Worm (Caenorhabditis elegans) whole organism, mixed stage, embryonic: ENCODE results near the gene clec-150.

Source experiments
- M03D4.4 ChIP-seq: sonication (generic microtip); optimal IDR thresholded peaks from 2 replicates; lab custom pipeline; 2017; ENCODE audit warnings: mild to moderate bottlenecking, missing genetic modification characterization, missing compliant biosample characterization
- bed-3 ChIP-seq: fragments of 200-800 bp; sonication (Bioruptor generic); optimal IDR thresholded peaks from 3 replicates; lab custom pipeline; 2018; ENCODE audit warnings: mild to moderate bottlenecking, missing genetic modification characterization, moderate library complexity, missing compliant biosample characterization
- ceh-39 ChIP-seq: fragments of 150-350 bp; optimal IDR thresholded peaks from 2 replicates; lab custom pipeline; 2014; ENCODE audit warnings: missing biosample characterization, missing genetic modification characterization
- ceh-43 ChIP-seq: fragments of 200-800 bp; sonication (Bioruptor generic); optimal IDR thresholded peaks from 2 replicates; lab custom pipeline; 2018; ENCODE audit warnings: mild to moderate bottlenecking, missing genetic modification characterization, moderate library complexity, missing compliant biosample characterization
- ceh-83 ChIP-seq: fragments of 200-800 bp; sonication (Bioruptor generic); optimal IDR thresholded peaks from 2 replicates; lab custom pipeline; 2018; ENCODE audit warnings: mild to moderate bottlenecking, missing genetic modification characterization, missing compliant biosample characterization
- ces-1 ChIP-seq: fragments of 150-350 bp; optimal IDR thresholded peaks from 2 replicates; lab custom pipeline; 2014; ENCODE audit warnings: missing biosample characterization, missing genetic modification reagents, missing genetic modification characterization
- drap-1 ChIP-seq: fragments of 200-800 bp; sonication (Bioruptor generic); optimal IDR thresholded peaks from 3 replicates; lab custom pipeline; 2018; ENCODE audit warnings: mild to moderate bottlenecking, missing genetic modification characterization, missing compliant biosample characterization
- elt-1 ChIP-seq: sonication (generic microtip); optimal IDR thresholded peaks from 2 replicates; lab custom pipeline; 2017; ENCODE audit warnings: missing genetic modification characterization, mild to moderate bottlenecking, missing compliant biosample characterization, antibody characterized with exemption, moderate library complexity, borderline replicate concordance; ENCODE audit not compliant: insufficient read depth
- elt-3 ChIP-seq: fragments of 150-350 bp; optimal IDR thresholded peaks from 2 replicates; lab custom pipeline; 2014; ENCODE audit warnings: missing biosample characterization, missing genetic modification characterization
- flh-1 ChIP-seq: fragments of 200-800 bp; sonication (Bioruptor generic); optimal IDR thresholded peaks from 2 replicates; lab custom pipeline; 2018; ENCODE audit warnings: mild to moderate bottlenecking, missing genetic modification characterization, moderate library complexity, missing compliant biosample characterization
- ham-2 ChIP-seq: fragments of 200-800 bp; sonication (Bioruptor generic); optimal IDR thresholded peaks from 2 replicates; lab custom pipeline; 2018; ENCODE audit warnings: mild to moderate bottlenecking, missing genetic modification characterization, missing compliant biosample characterization
- hlh-1 ChIP-seq: fragments of 150-350 bp; optimal IDR thresholded peaks from 2 replicates; lab custom pipeline; 2014; ENCODE audit warnings: missing biosample characterization, missing genetic modification reagents, missing genetic modification characterization
- lin-13 ChIP-seq: fragments of 150-350 bp; optimal IDR thresholded peaks from 2 replicates; lab custom pipeline; 2014; ENCODE audit warnings: missing biosample characterization, missing genetic modification characterization
- lin-32 ChIP-seq: fragments of 200-800 bp; sonication (Bioruptor generic); optimal IDR thresholded peaks from 2 replicates; lab custom pipeline; 2018; ENCODE audit warnings: mild to moderate bottlenecking, missing genetic modification characterization, missing compliant biosample characterization
- lsy-2 ChIP-seq: fragments of 150-350 bp; optimal IDR thresholded peaks from 2 replicates; lab custom pipeline; 2014; ENCODE audit warnings: missing biosample characterization, missing genetic modification characterization
- mep-1 ChIP-seq: fragments of 150-350 bp; optimal IDR thresholded peaks from 2 replicates; lab custom pipeline; 2017; ENCODE audit warnings: missing biosample characterization, missing genetic modification reagents, missing genetic modification characterization, inconsistent platforms
- mls-2 ChIP-seq: sonication (generic microtip); optimal IDR thresholded peaks from 2 replicates; lab custom pipeline; 2016; ENCODE audit warnings: mild to moderate bottlenecking, missing genetic modification characterization, moderate library complexity, missing compliant biosample characterization
- nhr-12 ChIP-seq: fragments of 150-350 bp; optimal IDR thresholded peaks from 2 replicates; lab custom pipeline; 2014; ENCODE audit warnings: missing biosample characterization, missing genetic modification characterization
- nhr-2 ChIP-seq: fragments of 150-350 bp; optimal IDR thresholded peaks from 2 replicates; lab custom pipeline; 2014; ENCODE audit warnings: missing biosample characterization, missing genetic modification characterization
- nhr-28 ChIP-seq: fragments of 150-350 bp; optimal IDR thresholded peaks from 2 replicates; lab custom pipeline; 2014; ENCODE audit warnings: missing biosample characterization, missing genetic modification characterization
- nhr-76 ChIP-seq: sonication (generic microtip); optimal IDR thresholded peaks from 2 replicates; lab custom pipeline; 2017; ENCODE audit warnings: missing biosample characterization, missing genetic modification characterization
- pha-4 ChIP-seq: fragments of 150-350 bp; optimal IDR thresholded peaks from 2 replicates; lab custom pipeline; 2018; ENCODE audit warnings: missing biosample characterization, missing genetic modification reagents, missing genetic modification characterization
- sem-2 ChIP-seq: fragments of 200-800 bp; sonication (Bioruptor generic); optimal IDR thresholded peaks from 2 replicates; lab custom pipeline; 2018; ENCODE audit warnings: mild to moderate bottlenecking, missing genetic modification characterization, missing compliant biosample characterization
- sptf-1 ChIP-seq: sonication (generic microtip); optimal IDR thresholded peaks from 2 replicates; lab custom pipeline; 2017; ENCODE audit warnings: mild to moderate bottlenecking, missing genetic modification characterization, moderate library complexity, missing compliant biosample characterization
- tbx-8 ChIP-seq: fragments of 200-800 bp; sonication (Bioruptor generic); optimal IDR thresholded peaks from 2 replicates; lab custom pipeline; 2018; ENCODE audit warnings: mild to moderate bottlenecking, missing genetic modification characterization, moderate library complexity, missing compliant biosample characterization
- unc-120 ChIP-seq: sonication (generic microtip); optimal IDR thresholded peaks from 2 replicates; lab custom pipeline; 2017; ENCODE audit warnings: missing genetic modification characterization, missing compliant biosample characterization; ENCODE audit not compliant: poor library complexity, severe bottlenecking
- unc-39 ChIP-seq: fragments of 150-350 bp; optimal IDR thresholded peaks from 2 replicates; lab custom pipeline; 2014; ENCODE audit warnings: missing biosample characterization, missing genetic modification characterization
- unc-62 ChIP-seq: fragments of 150-350 bp; optimal IDR thresholded peaks from 2 replicates; lab custom pipeline; 2014; ENCODE audit warnings: missing biosample characterization, missing genetic modification reagents, missing genetic modification characterization
- zip-8 ChIP-seq: fragments of 150-350 bp; optimal IDR thresholded peaks from 2 replicates; lab custom pipeline; 2014; ENCODE audit warnings: missing biosample characterization, missing genetic modification characterization
- ztf-11 ChIP-seq: fragments of 150-350 bp; optimal IDR thresholded peaks from 2 replicates; lab custom pipeline; 2014; ENCODE audit warnings: missing biosample characterization, missing genetic modification characterization

clec-150 gene

DNA sequence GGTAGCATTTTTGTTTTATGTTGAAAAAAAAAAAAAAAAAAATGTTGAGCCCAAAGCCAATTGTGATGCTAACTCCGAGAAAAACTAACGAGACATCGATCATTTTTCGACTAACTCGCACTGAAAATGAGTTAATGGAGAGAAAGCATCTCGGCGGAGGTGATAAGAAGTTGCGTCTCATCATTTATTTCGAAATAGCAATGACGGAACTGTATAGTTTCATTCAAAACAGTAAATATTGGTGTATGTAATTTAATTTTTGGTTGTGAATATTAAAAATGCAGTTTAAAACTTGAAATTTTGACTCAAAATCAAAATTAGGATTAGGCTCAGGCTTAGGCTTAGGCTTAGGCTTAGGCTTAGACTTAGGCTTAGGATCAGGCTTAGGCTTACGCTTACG, 23.8 kb downstream of the clec-150 start, which contains the start of gene clc-25:
Gene clc-25, minus strand, starts transcription at position 101 of the 400 bp plus-strand sequence.
- TF ChIP-seq ztf-11 (tag; lab: Kevin White, UChicago) (no peak), pha-4 (tag; lab: Kevin White, UChicago) (no peak), ceh-83 (GFP tag; lab: Kevin White, UChicago) (no peak), bed-3 (GFP tag; lab: Kevin White, UChicago) (no peak), nhr-28 (tag; lab: Kevin White, UChicago) (no peak), ces-1 (no peak), elt-3 (no peak), unc-62 (GFP tag; lab: Kevin White, UChicago) (no peak), lin-32 (GFP tag; lab: Kevin White, UChicago) (no peak), nhr-76 (tag; lab: Kevin White, UChicago) (no peak), mls-2 (tag; lab: Kevin White, UChicago) (no peak), ceh-39 (no peak), unc-120 (tag; lab: Kevin White, UChicago) (no peak), ceh-43 (GFP tag; lab: Kevin White, UChicago) (no peak), sem-2 (GFP tag; lab: Kevin White, UChicago) (no peak)

DNA sequence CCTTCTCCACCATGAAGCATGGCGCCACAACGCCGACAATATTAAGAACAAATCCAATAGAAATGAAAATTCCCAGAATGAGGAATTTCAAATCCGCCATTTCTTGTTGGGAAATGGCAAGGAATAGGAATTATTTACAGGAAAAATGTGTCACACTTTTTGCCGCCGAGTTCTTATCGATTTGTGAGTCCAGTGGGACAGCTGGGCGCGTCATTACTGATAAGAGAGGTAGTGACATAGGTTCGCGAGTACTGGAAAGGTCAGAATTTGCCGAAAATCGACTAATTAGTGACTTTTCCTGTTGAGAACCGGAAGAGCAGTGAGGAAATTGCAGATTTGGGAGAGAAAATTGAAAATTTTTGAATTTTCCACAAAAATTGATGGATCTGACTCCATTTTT, 25.7 kb downstream of the clec-150 start:
- TF ChIP-seq sptf-1 (tag; lab: Kevin White, UChicago), result no peak
- TF ChIP-seq unc-120 (tag; lab: Kevin White, UChicago), result no peak
- TF ChIP-seq, all 35 proteins: peak for 0

DNA sequence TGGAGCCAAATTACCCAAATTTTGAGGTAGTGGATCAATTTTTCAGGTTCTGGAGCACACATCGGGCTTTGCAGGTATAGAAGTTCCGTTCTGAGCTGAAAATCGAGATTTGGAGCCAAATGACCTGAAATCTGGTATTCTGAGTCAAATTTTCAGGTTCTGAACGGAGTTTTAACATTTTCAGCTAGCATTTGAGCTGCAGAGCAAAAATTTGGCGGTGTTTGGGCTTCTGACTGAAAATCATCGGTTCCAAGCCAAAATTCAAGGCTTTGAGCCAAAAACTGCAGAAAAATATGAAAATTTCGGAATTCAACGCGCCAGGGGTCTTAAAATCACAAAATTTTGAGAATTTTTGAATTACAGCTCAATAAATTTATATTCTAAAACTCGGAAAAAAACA, 28.5 kb downstream of the clec-150 start, which contains the start of the genes clc-26 and E_BE45912.2:
Gene clc-26, minus strand, starts transcription at position 101 of the 400 bp plus-strand sequence.
Gene E_BE45912.2, minus strand, starts transcription at position 139 of the 400 bp plus-strand sequence.
- no peak for TF ChIP-seq sem-2 (GFP tag; lab: Kevin White, UChicago)
- no peak for TF ChIP-seq unc-120 (tag; lab: Kevin White, UChicago)
- TF ChIP-seq unc-62 (GFP tag; lab: Kevin White, UChicago), result no peak

ce11 chrIII:1034853-1035252, 32.3 kb downstream of the clec-150 start:
- TF ChIP-seq flh-1 (no peak), tbx-8 (no peak), M03D4.4 (tag; lab: Kevin White, UChicago) (no peak), unc-39 (tag; lab: Kevin White, UChicago) (no peak), hlh-1 (tag; lab: Kevin White, UChicago) (no peak), nhr-2 (tag; lab: Kevin White, UChicago) (no peak), ceh-83 (GFP tag; lab: Kevin White, UChicago) (no peak), sptf-1 (tag; lab: Kevin White, UChicago) (no peak)

- TF ChIP-seq nhr-76 (tag; lab: Kevin White, UChicago) (no peak), bed-3 (GFP tag; lab: Kevin White, UChicago) (no peak), lin-13 (tag; lab: Kevin White, UChicago) (peak; percentile 31), lsy-2 (tag; lab: Kevin White, UChicago) (peak; percentile 28), sem-2 (GFP tag; lab: Kevin White, UChicago) (no peak), mep-1 (tag; lab: Kevin White, UChicago) (peak; percentile 30), ces-1 (peak; percentile 32)
Measured at ce11 chrIII:1037173-1037572, 34.7 kb downstream of the clec-150 start, which contains the start of the genes chin-1 and BE0003N10.1. chin-1 (minus strand) TSS chrIII:1037212. BE0003N10.1 (plus strand) TSS chrIII:1037492.

ce11 chrIII:1040059-1040458, 37.6 kb downstream of the clec-150 start:
- TF ChIP-seq elt-3 (no peak), ceh-43 (GFP tag; lab: Kevin White, UChicago) (no peak), unc-39 (tag; lab: Kevin White, UChicago) (no peak), zip-8 (tag; lab: Kevin White, UChicago) (no peak), unc-120 (tag; lab: Kevin White, UChicago) (no peak), nhr-2 (tag; lab: Kevin White, UChicago) (no peak), ceh-83 (GFP tag; lab: Kevin White, UChicago) (no peak), ham-2 (no peak), mep-1 (tag; lab: Kevin White, UChicago) (no peak), drap-1 (GFP tag; lab: Kevin White, UChicago) (no peak), bed-3 (GFP tag; lab: Kevin White, UChicago) (no peak), elt-1 (tag; lab: Kevin White, UChicago) (no peak), M03D4.4 (tag; lab: Kevin White, UChicago) (no peak), unc-62 (GFP tag; lab: Kevin White, UChicago) (no peak), ceh-39 (no peak), sem-2 (GFP tag; lab: Kevin White, UChicago) (no peak), nhr-76 (tag; lab: Kevin White, UChicago) (no peak), ztf-11 (tag; lab: Kevin White, UChicago) (no peak), nhr-12 (tag; lab: Kevin White, UChicago) (no peak), mls-2 (tag; lab: Kevin White, UChicago) (no peak)
